Worm (Caenorhabditis elegans): ENCODE measurements around the gene fbxb-81.

Gene fbxb-81

ce11 chrIII:149132-149531 lies 8.1 kb upstream of the fbxb-81 start:
- TF ChIP-seq hmbx-1 (tag; optimal IDR thresholded peaks at IDR 0.05) = no peak
- no peak for TF ChIP-seq B0310.2 (tag; optimal IDR thresholded peaks at IDR 0.05)
- TF ChIP-seq aly-1 (tag; optimal IDR thresholded peaks at IDR 0.05) = no peak
- TF ChIP-seq tbx-37 (GFP tag; conservative IDR thresholded peaks at IDR 0.05) = no peak
- TF ChIP-seq ceh-13 (GFP tag; optimal IDR thresholded peaks at IDR 0.05) = no peak
- no peak for TF ChIP-seq ama-1 (optimal IDR thresholded peaks at IDR 0.05)
- no peak for TF ChIP-seq F13C5.2 (tag; optimal IDR thresholded peaks at IDR 0.05)
- no peak for TF ChIP-seq ets-7 (tag; optimal IDR thresholded peaks at IDR 0.05)
- no peak for TF ChIP-seq ceh-36 (tag; optimal IDR thresholded peaks at IDR 0.05)
- TF ChIP-seq hmg-4 (GFP tag; optimal IDR thresholded peaks at IDR 0.05) = no peak
- TF ChIP-seq scrt-1 (GFP tag; IDR thresholded peaks at IDR 0.05) = no peak
- no peak for TF ChIP-seq pes-1 (GFP tag; IDR thresholded peaks at IDR 0.05)
- no peak for TF ChIP-seq tbx-11 (GFP tag; IDR thresholded peaks at IDR 0.05)
- TF ChIP-seq sea-1 (GFP tag; conservative IDR thresholded peaks at IDR 0.05) = no peak
- TF ChIP-seq hnd-1 (tag; optimal IDR thresholded peaks at IDR 0.05) = no peak
- no peak for TF ChIP-seq tra-4 (tag; optimal IDR thresholded peaks at IDR 0.05)
- no peak for TF ChIP-seq flt-1 (GFP tag; IDR thresholded peaks at IDR 0.05)

- TF ChIP-seq scrt-1 (GFP tag; IDR thresholded peaks at IDR 0.05) (no peak), flt-1 (GFP tag; IDR thresholded peaks at IDR 0.05) (no peak), B0310.2 (tag; optimal IDR thresholded peaks at IDR 0.05) (no peak), tbx-11 (GFP tag; IDR thresholded peaks at IDR 0.05) (no peak), pes-1 (GFP tag; IDR thresholded peaks at IDR 0.05) (no peak), tbx-37 (GFP tag; conservative IDR thresholded peaks at IDR 0.05) (no peak), hmg-4 (GFP tag; optimal IDR thresholded peaks at IDR 0.05) (no peak), hmbx-1 (tag; optimal IDR thresholded peaks at IDR 0.05) (no peak), ama-1 (optimal IDR thresholded peaks at IDR 0.05) (no peak), F13C5.2 (tag; optimal IDR thresholded peaks at IDR 0.05) (no peak), tra-4 (tag; optimal IDR thresholded peaks at IDR 0.05) (no peak)
These were observed 6.6 kb upstream of the fbxb-81 start, which contains the start of gene sqst-5 for ce11 chrIII:147570-148076. TSS of gene sqst-5 (minus strand) at chrIII:147620.

- TF ChIP-seq ceh-36 (tag; optimal IDR thresholded peaks at IDR 0.05) (no peak), hmbx-1 (tag; optimal IDR thresholded peaks at IDR 0.05) (no peak), sea-1 (GFP tag; conservative IDR thresholded peaks at IDR 0.05) (no peak), tra-4 (tag; optimal IDR thresholded peaks at IDR 0.05) (no peak), B0310.2 (tag; optimal IDR thresholded peaks at IDR 0.05) (no peak), tbx-11 (GFP tag; IDR thresholded peaks at IDR 0.05) (no peak), ama-1 (optimal IDR thresholded peaks at IDR 0.05) (no peak), tbx-37 (GFP tag; conservative IDR thresholded peaks at IDR 0.05) (no peak), ets-7 (tag; optimal IDR thresholded peaks at IDR 0.05) (no peak), F13C5.2 (tag; optimal IDR thresholded peaks at IDR 0.05) (no peak), pes-1 (GFP tag; IDR thresholded peaks at IDR 0.05) (no peak), ceh-13 (GFP tag; optimal IDR thresholded peaks at IDR 0.05) (no peak), aly-1 (tag; optimal IDR thresholded peaks at IDR 0.05) (no peak), hmg-4 (GFP tag; optimal IDR thresholded peaks at IDR 0.05) (no peak)
These were observed 5.4 kb upstream of the fbxb-81 start, which contains the start of gene fbxb-84 for ce11 chrIII:146369-146768. TSS of gene fbxb-84 (minus strand) at chrIII:146469.

- TF ChIP-seq tbx-11 (GFP tag; IDR thresholded peaks at IDR 0.05) (no peak), ets-7 (tag; optimal IDR thresholded peaks at IDR 0.05) (no peak), pes-1 (GFP tag; IDR thresholded peaks at IDR 0.05) (no peak), tra-4 (tag; optimal IDR thresholded peaks at IDR 0.05) (no peak), B0310.2 (tag; optimal IDR thresholded peaks at IDR 0.05) (no peak), tbx-37 (GFP tag; conservative IDR thresholded peaks at IDR 0.05) (no peak), F13C5.2 (tag; optimal IDR thresholded peaks at IDR 0.05) (no peak), flt-1 (GFP tag; IDR thresholded peaks at IDR 0.05) (no peak), hmg-4 (GFP tag; optimal IDR thresholded peaks at IDR 0.05) (no peak), aly-1 (tag; optimal IDR thresholded peaks at IDR 0.05) (no peak), scrt-1 (GFP tag; IDR thresholded peaks at IDR 0.05) (no peak), ceh-36 (tag; optimal IDR thresholded peaks at IDR 0.05) (no peak), sea-1 (GFP tag; conservative IDR thresholded peaks at IDR 0.05) (no peak), ceh-13 (GFP tag; optimal IDR thresholded peaks at IDR 0.05) (no peak)
These were observed 4.1 kb upstream of the fbxb-81 start, which contains the start of the genes T17A3.12 and fbxb-83 for ce11 chrIII:145078-145477. TSS of gene T17A3.12 (minus strand) at chrIII:145178. TSS of gene fbxb-83 (minus strand) at chrIII:145211.

ce11 chrIII:143121-143520 lies 2.1 kb upstream of the fbxb-81 start, which contains the start of gene fbxb-82:
TSS of gene fbxb-82 (minus strand) at chrIII:143221.
- TF ChIP-seq aly-1 (tag; optimal IDR thresholded peaks at IDR 0.05) = no peak
- TF ChIP-seq ceh-36 (tag; optimal IDR thresholded peaks at IDR 0.05) = no peak
- TF ChIP-seq tbx-11 (GFP tag; IDR thresholded peaks at IDR 0.05) = no peak
- TF ChIP-seq ceh-13 (GFP tag; optimal IDR thresholded peaks at IDR 0.05) = no peak
- TF ChIP-seq pes-1 (GFP tag; IDR thresholded peaks at IDR 0.05) = no peak
- no peak for TF ChIP-seq tra-4 (tag; optimal IDR thresholded peaks at IDR 0.05)
- no peak for TF ChIP-seq F13C5.2 (tag; optimal IDR thresholded peaks at IDR 0.05)
- no peak for TF ChIP-seq scrt-1 (GFP tag; IDR thresholded peaks at IDR 0.05)
- TF ChIP-seq flt-1 (GFP tag; IDR thresholded peaks at IDR 0.05) = no peak
- TF ChIP-seq hnd-1 (tag; optimal IDR thresholded peaks at IDR 0.05) = no peak
- TF ChIP-seq ama-1 (optimal IDR thresholded peaks at IDR 0.05) = no peak
- no peak for TF ChIP-seq hmg-4 (GFP tag; optimal IDR thresholded peaks at IDR 0.05)
- TF ChIP-seq ets-7 (tag; optimal IDR thresholded peaks at IDR 0.05) = no peak
- no peak for TF ChIP-seq tbx-37 (GFP tag; conservative IDR thresholded peaks at IDR 0.05)
- no peak for TF ChIP-seq B0310.2 (tag; optimal IDR thresholded peaks at IDR 0.05)
- TF ChIP-seq sea-1 (GFP tag; conservative IDR thresholded peaks at IDR 0.05) = no peak
- TF ChIP-seq hmbx-1 (tag; optimal IDR thresholded peaks at IDR 0.05) = no peak

- TF ChIP-seq scrt-1 (GFP tag; IDR thresholded peaks at IDR 0.05) (no peak), flt-1 (GFP tag; IDR thresholded peaks at IDR 0.05) (no peak), ama-1 (optimal IDR thresholded peaks at IDR 0.05) (no peak), hnd-1 (tag; optimal IDR thresholded peaks at IDR 0.05) (no peak), ceh-36 (tag; optimal IDR thresholded peaks at IDR 0.05) (no peak), tra-4 (tag; optimal IDR thresholded peaks at IDR 0.05) (no peak), aly-1 (tag; optimal IDR thresholded peaks at IDR 0.05) (no peak), F13C5.2 (tag; optimal IDR thresholded peaks at IDR 0.05) (no peak), tbx-11 (GFP tag; IDR thresholded peaks at IDR 0.05) (no peak)
These were observed 6.8 kb downstream of the fbxb-81 start, which contains the start of gene pals-25 for ce11 chrIII:134194-134593. TSS of gene pals-25 (plus strand) at chrIII:134494.

- TF ChIP-seq ama-1 (optimal IDR thresholded peaks at IDR 0.05) (no peak), flt-1 (GFP tag; IDR thresholded peaks at IDR 0.05) (no peak), pes-1 (GFP tag; IDR thresholded peaks at IDR 0.05) (no peak), ceh-36 (tag; optimal IDR thresholded peaks at IDR 0.05) (no peak), B0310.2 (tag; optimal IDR thresholded peaks at IDR 0.05) (no peak), hmbx-1 (tag; optimal IDR thresholded peaks at IDR 0.05) (no peak), ets-7 (tag; optimal IDR thresholded peaks at IDR 0.05) (no peak), aly-1 (tag; optimal IDR thresholded peaks at IDR 0.05) (no peak), F13C5.2 (tag; optimal IDR thresholded peaks at IDR 0.05) (no peak), sea-1 (GFP tag; conservative IDR thresholded peaks at IDR 0.05) (no peak), hmg-4 (GFP tag; optimal IDR thresholded peaks at IDR 0.05) (no peak), tbx-37 (GFP tag; conservative IDR thresholded peaks at IDR 0.05) (no peak)
These were observed 8.9 kb downstream of the fbxb-81 start, which contains the start of gene pals-22 for ce11 chrIII:132118-132517. TSS of gene pals-22 (plus strand) at chrIII:132418.
